Worm (Caenorhabditis elegans): ENCODE data around the gene hat-1.
"Not testable (repeated sequence)": the region's sequence is repeated elsewhere in the genome, so short reads cannot be mapped to it uniquely, and the experiment has no call there.

The hat-1 gene

DNA sequence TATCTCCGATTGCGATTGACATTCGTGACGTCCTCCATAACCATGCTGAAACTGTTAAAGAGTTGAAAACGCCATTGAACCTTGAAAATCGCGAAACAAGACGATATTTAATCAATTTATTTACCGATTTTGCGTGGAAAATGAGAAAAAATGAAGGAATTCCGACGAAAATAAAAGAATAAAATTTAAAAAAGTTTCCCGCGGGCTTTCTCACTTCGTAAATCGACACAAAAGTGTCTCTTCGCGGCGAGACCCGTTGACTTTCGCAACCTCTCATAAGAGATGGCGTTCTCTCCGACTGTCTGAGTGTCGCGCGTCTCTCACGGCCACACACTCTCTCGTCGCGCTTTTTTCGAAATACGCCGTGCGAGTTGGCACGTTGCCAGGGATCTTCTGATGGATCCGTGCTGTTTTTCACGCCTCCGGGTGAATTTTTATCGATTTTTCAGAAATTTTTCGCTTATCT lies at the start of gene hat-1:
Gene hat-1 (minus strand): TSS at position 51 of the 466 bp plus-strand sequence.
- no peak for TF ChIP-seq tbx-11 (GFP tag; IDR thresholded peaks at IDR 0.05)

DNA sequence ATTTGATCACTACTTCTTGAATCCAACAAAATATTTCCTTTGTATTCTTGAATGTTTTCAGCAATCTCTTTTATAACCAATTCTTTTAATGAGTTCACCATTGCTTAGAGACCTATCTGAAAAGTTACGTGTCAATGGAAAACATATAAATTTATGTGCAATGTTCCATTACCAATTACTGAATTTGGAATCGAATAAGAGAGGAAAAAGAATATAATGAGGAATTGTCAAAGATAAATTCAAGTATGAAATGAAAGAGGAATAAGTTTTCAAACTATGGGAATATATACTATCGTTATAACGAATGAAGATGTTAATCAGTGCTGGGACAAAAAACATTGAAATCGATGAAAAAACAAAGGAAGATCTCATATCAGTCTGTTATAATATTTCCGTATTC lies 44.0 kb upstream of the hat-1 start, which contains the start of gene H04D03.4:
Gene H04D03.4 (minus strand): TSS at position 101 of the 400 bp plus-strand sequence.
- no peak for TF ChIP-seq aly-1 (tag; optimal IDR thresholded peaks at IDR 0.05)
- TF ChIP-seq tbx-37 (GFP tag; conservative IDR thresholded peaks at IDR 0.05), result no peak
- no peak for TF ChIP-seq scrt-1 (GFP tag; IDR thresholded peaks at IDR 0.05)
- TF ChIP-seq tbx-11 (GFP tag; IDR thresholded peaks at IDR 0.05), result no peak
- TF ChIP-seq ceh-13 (GFP tag; optimal IDR thresholded peaks at IDR 0.05), result no peak
- TF ChIP-seq ets-7 (tag; optimal IDR thresholded peaks at IDR 0.05), result no peak
- no peak for TF ChIP-seq flt-1 (GFP tag; IDR thresholded peaks at IDR 0.05)
- TF ChIP-seq hmg-4 (GFP tag; optimal IDR thresholded peaks at IDR 0.05), result no peak
- TF ChIP-seq ceh-36 (tag; optimal IDR thresholded peaks at IDR 0.05), result no peak
- TF ChIP-seq sea-1 (GFP tag; conservative IDR thresholded peaks at IDR 0.05), result no peak
- no peak for TF ChIP-seq pes-1 (GFP tag; IDR thresholded peaks at IDR 0.05)
- no peak for TF ChIP-seq hmbx-1 (tag; optimal IDR thresholded peaks at IDR 0.05)
- no peak for TF ChIP-seq hnd-1 (tag; optimal IDR thresholded peaks at IDR 0.05)
- no peak for TF ChIP-seq F13C5.2 (tag; optimal IDR thresholded peaks at IDR 0.05)
- TF ChIP-seq tra-4 (tag; optimal IDR thresholded peaks at IDR 0.05), result no peak
- no peak for TF ChIP-seq B0310.2 (tag; optimal IDR thresholded peaks at IDR 0.05)
- no peak for TF ChIP-seq ama-1 (optimal IDR thresholded peaks at IDR 0.05)

DNA sequence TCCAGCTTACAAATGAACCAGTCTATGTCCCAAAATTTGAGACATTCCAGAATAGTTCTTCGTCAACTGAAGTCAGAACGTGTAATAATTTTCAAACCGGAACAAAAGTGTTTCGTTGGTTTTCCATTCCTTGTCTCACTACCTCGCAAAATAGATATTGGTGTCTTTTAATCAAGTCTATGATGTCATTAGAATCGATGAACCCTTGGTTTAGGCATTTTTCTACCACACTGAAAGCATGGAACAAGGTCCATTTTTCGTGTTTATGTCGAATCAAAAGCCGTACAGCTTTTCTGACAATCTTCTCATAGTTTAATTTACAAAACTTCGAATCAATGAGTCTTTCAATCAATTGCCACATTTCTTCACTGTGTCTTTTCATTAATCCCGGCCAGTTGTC lies 39.7 kb upstream of the hat-1 start, which contains the start of gene H04D03.7:
Gene H04D03.7 (minus strand): TSS at position 101 of the 400 bp plus-strand sequence.
- TF ChIP-seq ceh-13 (GFP tag; optimal IDR thresholded peaks at IDR 0.05), result no peak
- no peak for TF ChIP-seq tbx-11 (GFP tag; IDR thresholded peaks at IDR 0.05)
- TF ChIP-seq hmbx-1 (tag; optimal IDR thresholded peaks at IDR 0.05), result no peak
- no peak for TF ChIP-seq tbx-37 (GFP tag; conservative IDR thresholded peaks at IDR 0.05)

DNA sequence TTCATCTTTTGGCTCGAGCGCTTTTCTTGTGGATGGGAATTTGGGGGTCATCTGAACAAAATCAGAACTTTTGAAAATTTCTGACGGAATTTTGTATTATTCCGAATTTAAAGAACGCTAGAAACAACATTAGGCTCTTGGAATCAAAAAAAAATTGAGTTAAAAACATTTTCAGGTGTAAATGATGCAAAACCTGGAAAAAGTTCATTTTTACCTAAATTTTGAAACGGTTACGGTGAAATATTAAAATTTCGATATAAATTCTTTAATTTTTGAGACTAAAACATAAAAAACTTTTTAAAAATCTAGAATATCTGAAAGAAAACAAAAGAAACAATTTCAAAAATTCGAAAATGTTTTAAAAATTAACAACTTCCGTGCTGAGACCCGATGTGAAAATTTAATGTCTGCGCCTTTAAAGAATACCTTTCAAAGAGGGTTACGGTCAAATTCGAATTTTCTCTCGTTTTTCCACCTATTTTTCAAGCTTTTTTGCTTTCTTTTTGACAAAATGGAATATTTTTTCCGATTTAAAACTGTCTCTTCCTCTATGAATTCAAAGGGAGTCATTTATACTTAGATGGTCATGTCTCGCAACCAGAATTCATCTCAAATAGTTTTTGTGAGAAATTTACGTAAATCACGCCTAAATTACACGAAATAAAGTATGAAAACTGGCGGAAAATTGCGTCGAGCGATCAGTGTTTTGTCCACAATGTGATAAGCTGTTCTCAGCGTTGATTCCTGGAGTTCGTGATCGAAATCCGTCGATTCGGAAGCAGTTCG lies 35.5 kb upstream of the hat-1 start, which contains the start of the genes H04D03.2 and ecps-2:
Gene H04D03.2 (minus strand): TSS at position 51 of the 786 bp plus-strand sequence.
Gene ecps-2 (plus strand): TSS at position 736 of the 786 bp plus-strand sequence.
- no peak for TF ChIP-seq hmbx-1 (tag; optimal IDR thresholded peaks at IDR 0.05)
- TF ChIP-seq hnd-1 (tag; optimal IDR thresholded peaks at IDR 0.05), result no peak
- no peak for TF ChIP-seq B0310.2 (tag; optimal IDR thresholded peaks at IDR 0.05)
- TF ChIP-seq sea-1 (GFP tag; conservative IDR thresholded peaks at IDR 0.05), result no peak
- TF ChIP-seq ama-1 (optimal IDR thresholded peaks at IDR 0.05), result no peak
- TF ChIP-seq scrt-1 (GFP tag; IDR thresholded peaks at IDR 0.05), result no peak
- no peak for TF ChIP-seq tra-4 (tag; optimal IDR thresholded peaks at IDR 0.05)

DNA sequence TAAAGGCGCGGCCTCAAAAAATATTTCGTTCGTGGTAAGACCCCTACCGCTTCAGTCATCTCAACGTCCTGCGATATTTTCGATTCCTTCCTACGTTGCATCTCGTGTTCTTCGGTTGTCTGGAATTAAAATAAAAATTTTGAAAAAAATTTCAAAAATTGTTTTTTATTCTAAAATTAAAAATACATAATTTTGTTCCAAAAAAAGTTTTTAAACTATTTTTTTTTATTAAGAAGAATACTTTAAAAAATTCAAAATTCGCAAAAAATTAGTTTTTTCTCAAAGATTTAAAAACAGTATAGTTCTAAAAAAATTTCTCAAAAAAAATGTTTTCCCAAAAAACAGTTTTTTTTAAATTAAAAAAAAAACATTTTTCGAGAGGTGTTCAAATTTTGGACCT lies 31.7 kb upstream of the hat-1 start, which contains the start of gene H04D03.6:
Gene H04D03.6 (minus strand): TSS at position 101 of the 400 bp plus-strand sequence.
- not testable (repeated sequence) for TF ChIP-seq tra-4 (tag; optimal IDR thresholded peaks at IDR 0.05); tbx-37 (GFP tag; conservative IDR thresholded peaks at IDR 0.05); hmbx-1 (tag; optimal IDR thresholded peaks at IDR 0.05)

DNA sequence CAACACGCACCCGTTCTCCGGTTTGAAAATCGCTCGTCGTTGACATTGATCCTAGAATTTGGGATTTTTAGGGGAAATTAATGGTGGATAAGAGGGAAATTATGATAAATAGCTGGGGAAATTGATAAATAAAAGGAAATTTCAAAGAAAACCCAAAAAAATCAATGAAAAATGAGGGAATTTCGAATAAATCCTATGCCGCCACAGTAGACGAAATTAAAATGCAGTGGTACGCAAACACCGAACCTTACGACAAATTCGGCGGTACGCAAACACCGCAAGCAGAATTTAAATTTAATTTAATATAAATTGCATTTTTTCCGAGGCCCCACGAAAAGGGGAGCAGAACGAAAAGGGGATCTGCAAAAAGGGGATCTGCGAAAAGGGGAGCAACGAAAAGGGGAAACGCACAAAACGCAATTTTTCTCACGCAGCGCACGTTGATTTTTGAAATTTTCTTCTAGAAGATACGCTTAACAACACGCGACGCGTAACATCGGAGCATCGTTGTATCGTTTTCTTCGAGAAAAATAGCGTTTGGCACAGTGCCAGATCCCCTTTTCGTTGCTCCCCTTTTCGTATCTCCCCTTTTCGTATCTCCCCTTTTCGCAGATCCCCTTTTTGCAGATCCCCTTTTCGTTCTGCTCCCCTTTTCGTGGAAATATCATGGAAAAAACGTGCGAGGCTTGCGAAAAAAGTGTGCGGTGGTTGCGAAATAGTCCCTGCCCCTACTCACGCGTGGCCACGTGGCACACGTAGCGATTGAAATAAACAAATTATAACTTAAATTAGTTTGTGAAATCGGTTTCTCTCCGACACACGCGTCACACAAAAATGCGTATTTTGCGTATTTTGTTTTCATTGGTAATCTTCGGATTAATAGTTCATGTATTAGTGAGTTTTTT lies 29.1 kb upstream of the hat-1 start, which contains the start of the genes smrd-1 and enu-3.1:
Gene smrd-1 (minus strand): TSS at position 51 of the 905 bp plus-strand sequence.
Gene enu-3.1 (plus strand): TSS at position 339 of the 905 bp plus-strand sequence.
- TF ChIP-seq pes-1 (GFP tag; IDR thresholded peaks at IDR 0.05), result peak; percentile 57; the same call in 1 of the 2 replicates
- peak; percentile 59; the same call in 1 of the 2 replicates for TF ChIP-seq tbx-37 (GFP tag; conservative IDR thresholded peaks at IDR 0.05)
- peak; percentile 37; the same call in 1 of the 2 replicates for TF ChIP-seq scrt-1 (GFP tag; IDR thresholded peaks at IDR 0.05)

DNA sequence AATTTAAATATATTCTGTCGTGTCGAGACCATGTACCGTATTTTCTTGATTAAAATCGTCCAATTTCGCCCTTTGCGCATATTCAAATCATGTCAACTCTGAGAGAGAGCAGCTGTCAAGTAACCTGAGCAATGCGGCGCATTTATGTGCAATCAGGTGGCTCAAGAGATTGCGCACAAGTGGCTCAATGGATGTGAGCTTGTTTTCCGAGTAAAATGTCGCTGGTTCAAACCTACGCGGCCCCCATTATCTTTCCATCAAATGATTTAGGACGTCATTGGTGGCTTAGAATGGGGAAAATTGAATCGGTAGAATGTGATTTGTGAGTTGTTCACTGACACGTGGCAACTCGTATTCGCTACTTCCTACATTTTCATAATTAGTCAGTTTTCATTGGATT lies 25.1 kb upstream of the hat-1 start:
- TF ChIP-seq hnd-1 (tag; optimal IDR thresholded peaks at IDR 0.05) (peak; percentile 46), flt-1 (GFP tag; IDR thresholded peaks at IDR 0.05) (peak; percentile 61; the same call in 1 of the 2 replicates), scrt-1 (GFP tag; IDR thresholded peaks at IDR 0.05) (peak; percentile 66; the same call in 1 of the 2 replicates), hmbx-1 (tag; optimal IDR thresholded peaks at IDR 0.05) (no peak), ceh-13 (GFP tag; optimal IDR thresholded peaks at IDR 0.05) (peak; percentile 57), F13C5.2 (tag; optimal IDR thresholded peaks at IDR 0.05) (peak; percentile 81), pes-1 (GFP tag; IDR thresholded peaks at IDR 0.05) (peak; percentile 74), hmg-4 (GFP tag; optimal IDR thresholded peaks at IDR 0.05) (peak; percentile 71), sea-1 (GFP tag; conservative IDR thresholded peaks at IDR 0.05) (peak; percentile 84), tbx-37 (GFP tag; conservative IDR thresholded peaks at IDR 0.05) (peak; percentile 61; the same call in 1 of the 2 replicates), ama-1 (optimal IDR thresholded peaks at IDR 0.05) (no peak), tra-4 (tag; optimal IDR thresholded peaks at IDR 0.05) (no peak), B0310.2 (tag; optimal IDR thresholded peaks at IDR 0.05) (no peak), aly-1 (tag; optimal IDR thresholded peaks at IDR 0.05) (peak; percentile 45), ets-7 (tag; optimal IDR thresholded peaks at IDR 0.05) (no peak), ceh-36 (tag; optimal IDR thresholded peaks at IDR 0.05) (peak; percentile 76), tbx-11 (GFP tag; IDR thresholded peaks at IDR 0.05) (0 out of 2 replicates have a peak, but pooled peaks have one; percentile 49)

All from whole organism, early embryonic.